Worm (Caenorhabditis elegans): Measurements from ENCODE around the gene irld-6.

- TF ChIP-seq ZK546.5 (tag; optimal IDR thresholded peaks at IDR 0.05) (no peak), fkh-10 (GFP tag; optimal IDR thresholded peaks at IDR 0.05) (no peak), nhr-12 (tag; optimal IDR thresholded peaks at IDR 0.05) (no peak), unc-62 (GFP tag; optimal IDR thresholded peaks at IDR 0.05) (no peak), sea-2 (GFP tag; optimal IDR thresholded peaks at IDR 0.05) (no peak)
Observed at ce11 chrV:10736756-10737155, 19.8 kb downstream of the irld-6 start, which contains the start of the genes mre-11 and wdr-5.3.

All from whole organism, L3 larva.